Fruit fly (Drosophila melanogaster) whole organism, pupa: Measurements from ENCODE around the gene CG33772.

ENCODE experiments used
- CG10348 ChIP-seq: fragments of 200-800 bp; sonication (Bioruptor generic); IDR thresholded peaks from 2 replicates; pipeline ENCODE4 v1.3.6; 2022; ENCODE audit warnings: missing biosample characterization, missing genetic modification characterization
- CG12605 ChIP-seq: fragments of 200-800 bp; sonication (Bioruptor generic); IDR thresholded peaks from 2 replicates; pipeline ENCODE4 v1.3.6; 2022; ENCODE audit warnings: missing biosample characterization, missing genetic modification characterization
- CG13204 ChIP-seq: fragments of 200-800 bp; sonication (Bioruptor generic); optimal IDR thresholded peaks from 2 replicates; lab custom pipeline; 2018; ENCODE audit warnings: missing biosample characterization, mild to moderate bottlenecking, missing genetic modification characterization, moderate library complexity
- CG14655 ChIP-seq: fragments of 200-800 bp; sonication (Bioruptor generic); optimal IDR thresholded peaks from 3 replicates; lab custom pipeline; 2017; ENCODE audit warnings: mild to moderate bottlenecking, missing biosample characterization, missing genetic modification reagents, missing genetic modification characterization
- CG15710 ChIP-seq: fragments of 200-800 bp; sonication (Bioruptor generic); optimal IDR thresholded peaks from 2 replicates; lab custom pipeline; 2018; ENCODE audit warnings: missing biosample characterization, mild to moderate bottlenecking, missing genetic modification characterization, moderate library complexity
- CG17806 ChIP-seq: fragments of 200-800 bp; sonication (Bioruptor generic); optimal IDR thresholded peaks from 2 replicates; lab custom pipeline; 2018; ENCODE audit warnings: missing biosample characterization, mild to moderate bottlenecking, missing genetic modification characterization, moderate library complexity
- CG32121 ChIP-seq: fragments of 200-800 bp; sonication (Bioruptor generic); IDR thresholded peaks from 2 replicates; pipeline ENCODE4 v1.3.6; 2022; ENCODE audit warnings: missing biosample characterization, missing genetic modification characterization
- CG34367 ChIP-seq: fragments of 200-800 bp; sonication (Bioruptor generic); optimal IDR thresholded peaks from 2 replicates; lab custom pipeline; 2018; ENCODE audit warnings: missing biosample characterization, mild to moderate bottlenecking, missing genetic modification characterization
- CG4496 ChIP-seq: fragments of 200-800 bp; sonication (Bioruptor generic); IDR thresholded peaks from 3 replicates; pipeline ENCODE4 v1.3.6; 2022; ENCODE audit warnings: missing biosample characterization, missing genetic modification characterization
- CG8159 ChIP-seq: fragments of 200-800 bp; sonication (Bioruptor generic); optimal IDR thresholded peaks from 3 replicates; lab custom pipeline; 2018; ENCODE audit warnings: missing biosample characterization, mild to moderate bottlenecking, missing genetic modification characterization, moderate library complexity
- CG8301 ChIP-seq: fragments of 200-800 bp; sonication (Bioruptor generic); optimal IDR thresholded peaks from 2 replicates; lab custom pipeline; 2018; ENCODE audit warnings: missing biosample characterization, mild to moderate bottlenecking, missing genetic modification characterization
- CG9948 ChIP-seq: fragments of 200-800 bp; sonication (Bioruptor generic); optimal IDR thresholded peaks from 2 replicates; lab custom pipeline; 2018; ENCODE audit warnings: missing biosample characterization, mild to moderate bottlenecking, missing genetic modification characterization, moderate library complexity
- D1 ChIP-seq: fragments of 200-800 bp; sonication (Bioruptor generic); optimal IDR thresholded peaks from 2 replicates; lab custom pipeline; 2018; ENCODE audit warnings: missing biosample characterization, mild to moderate bottlenecking, missing genetic modification characterization, moderate library complexity
- EcR ChIP-seq: fragments of 200-800 bp; sonication (Bioruptor generic); optimal IDR thresholded peaks from 3 replicates; lab custom pipeline; 2019; ENCODE audit warnings: missing biosample characterization, missing genetic modification characterization, mild to moderate bottlenecking, moderate library complexity, missing genetic modification reagents
- Ets98B ChIP-seq: fragments of 200-800 bp; sonication (Bioruptor generic); IDR thresholded peaks from 2 replicates; pipeline ENCODE4 v1.3.6; 2022; ENCODE audit warnings: missing biosample characterization, missing genetic modification characterization
- Pif1A ChIP-seq: fragments of 200-800 bp; sonication (Bioruptor generic); optimal IDR thresholded peaks from 3 replicates; lab custom pipeline; 2016; ENCODE audit warnings: missing biosample characterization, missing genetic modification characterization
- Pif1B ChIP-seq: fragments of 200-800 bp; sonication (Bioruptor generic); optimal IDR thresholded peaks from 3 replicates; lab custom pipeline; 2016; ENCODE audit warnings: missing biosample characterization, missing genetic modification characterization
- Snoo ChIP-seq: fragments of 200-800 bp; sonication (Bioruptor generic); optimal IDR thresholded peaks from 3 replicates; lab custom pipeline; 2017; ENCODE audit warnings: missing biosample characterization, mild to moderate bottlenecking, missing genetic modification characterization, inconsistent platforms
- fd96Ca ChIP-seq: fragments of 200-800 bp; sonication (Bioruptor generic); IDR thresholded peaks from 3 replicates; pipeline ENCODE4 v1.3.6; 2022; ENCODE audit warnings: missing biosample characterization, missing genetic modification characterization
- gl ChIP-seq: fragments of 200-800 bp; sonication (Bioruptor generic); optimal IDR thresholded peaks from 2 replicates; lab custom pipeline; 2018; ENCODE audit warnings: missing biosample characterization, mild to moderate bottlenecking, missing genetic modification characterization
- rn ChIP-seq: fragments of 200-800 bp; sonication (Bioruptor generic); IDR thresholded peaks from 2 replicates; pipeline ENCODE4 v1.3.6; 2022; ENCODE audit warnings: missing biosample characterization, missing genetic modification characterization

The CG33772 gene

DNA sequence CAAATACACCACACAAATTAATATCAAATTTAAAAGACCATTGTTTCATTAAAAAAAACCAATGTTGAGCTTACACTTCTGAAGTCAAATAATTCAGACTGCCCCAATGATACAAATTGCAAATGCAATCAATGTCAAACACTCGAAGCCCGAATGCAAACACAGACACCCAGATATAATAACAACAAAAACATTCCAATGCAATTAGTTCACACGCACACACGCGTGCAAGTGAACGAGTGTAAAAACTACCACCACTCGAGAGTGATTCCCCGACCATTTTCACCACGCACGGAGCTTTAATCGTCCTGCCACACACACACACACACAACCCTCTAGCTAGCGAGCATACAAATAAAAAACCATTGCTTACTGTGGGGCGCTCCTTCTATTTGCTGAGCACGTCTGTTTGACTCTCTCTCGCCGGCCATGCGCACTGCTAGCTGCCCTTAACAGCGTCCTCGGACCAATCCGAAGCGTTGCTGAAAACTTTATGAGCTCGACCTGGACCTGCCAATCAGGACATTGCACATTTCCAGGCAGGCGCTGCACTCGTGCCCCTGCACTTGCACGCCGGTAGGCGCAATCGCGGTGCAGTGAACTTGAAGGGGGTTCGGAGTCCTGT lies 9.9 kb downstream of the CG33772 start:
- no peak for TF ChIP-seq D1 (tag; lab: Kevin White, UChicago)
- no peak for TF ChIP-seq CG14655 (GFP tag; lab: Kevin White, UChicago)
- no peak for TF ChIP-seq CG8301 (tag; lab: Kevin White, UChicago)
- no peak for TF ChIP-seq CG13204 (GFP tag; lab: Kevin White, UChicago)
- no peak for TF ChIP-seq Ets98B (GFP tag; lab: Robert Waterston, UW)
- no peak for TF ChIP-seq EcR (GFP tag; lab: Kevin White, UChicago)
- no peak for TF ChIP-seq rn (GFP tag; lab: Robert Waterston, UW)
- no peak for TF ChIP-seq CG12605 (GFP tag; lab: Robert Waterston, UW)
- no peak for TF ChIP-seq Snoo (tag; lab: Kevin White, UChicago)
- no peak for TF ChIP-seq gl
- no peak for TF ChIP-seq fd96Ca (GFP tag; lab: Robert Waterston, UW)
- no peak for TF ChIP-seq CG17806 (tag; lab: Kevin White, UChicago)
- no peak for TF ChIP-seq CG32121 (GFP tag; lab: Robert Waterston, UW)
- no peak for TF ChIP-seq Pif1B
- TF ChIP-seq CG15710 (tag; lab: Kevin White, UChicago), result no peak
- no peak for TF ChIP-seq CG34367 (tag; lab: Kevin White, UChicago)
- no peak for TF ChIP-seq CG9948 (tag; lab: Kevin White, UChicago)
- TF ChIP-seq Pif1A (GFP tag; lab: Kevin White, UChicago), result no peak
- TF ChIP-seq CG8159 (tag; lab: Kevin White, UChicago), result no peak
- TF ChIP-seq CG4496 (GFP tag; lab: Robert Waterston, UW), result no peak

DNA sequence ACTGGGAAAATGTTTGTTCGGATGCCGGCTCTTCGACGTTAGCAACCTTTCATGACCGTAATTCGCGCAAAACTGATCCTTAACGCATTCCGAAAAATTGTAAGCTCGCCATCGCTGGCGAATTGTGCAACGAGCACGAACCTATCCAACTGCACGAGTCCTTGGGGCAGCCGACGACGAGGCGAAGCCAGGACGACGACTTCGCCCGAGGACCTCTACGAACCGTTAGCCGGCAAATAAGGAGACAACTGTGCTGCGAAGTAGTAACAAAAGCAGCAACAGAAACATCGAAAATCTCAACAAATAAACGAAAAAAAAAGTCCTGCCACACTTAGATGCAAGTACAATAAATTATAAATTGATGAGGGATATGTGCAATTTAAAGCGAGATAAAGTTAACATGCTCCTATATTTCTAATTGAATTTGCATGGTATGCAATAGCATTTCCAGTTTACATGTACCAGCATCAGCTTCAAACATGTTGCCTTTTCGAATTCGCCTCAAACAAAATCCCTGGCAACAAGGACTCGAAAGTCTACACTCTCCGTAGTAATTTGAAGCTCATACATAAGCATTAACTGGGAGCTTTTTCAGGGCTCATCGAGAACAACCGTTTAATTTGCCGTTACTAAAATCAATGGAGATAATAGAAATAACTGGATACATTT lies 14.3 kb downstream of the CG33772 start, which contains the start of gene CG14459:
TSS of gene CG14459 (minus strand) at position 51 of the 669 bp plus-strand sequence.
- TF ChIP-seq CG10348 (GFP tag; lab: Robert Waterston, UW) (no peak), CG34367 (tag; lab: Kevin White, UChicago) (no peak), CG4496 (GFP tag; lab: Robert Waterston, UW) (no peak), Snoo (tag; lab: Kevin White, UChicago) (no peak), EcR (GFP tag; lab: Kevin White, UChicago) (no peak), CG14655 (GFP tag; lab: Kevin White, UChicago) (no peak)

DNA sequence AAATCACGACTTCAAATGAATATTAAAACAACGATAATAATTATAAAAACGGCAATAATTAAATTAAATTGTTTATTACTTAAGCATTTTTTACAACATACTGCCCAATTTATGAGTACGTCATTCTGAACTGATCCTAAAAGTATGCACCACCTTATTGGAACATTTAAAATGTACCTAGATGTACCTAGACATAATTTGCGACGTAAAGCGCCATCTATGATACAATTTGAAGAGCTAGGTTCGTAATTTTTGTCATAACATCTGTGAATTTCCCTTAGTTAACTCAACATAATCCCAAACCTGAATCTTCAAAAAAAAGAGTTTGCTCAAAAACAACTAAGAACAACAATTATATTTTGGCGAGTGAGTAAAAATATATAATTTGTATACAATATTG lies 18.2 kb downstream of the CG33772 start:
- TF ChIP-seq CG10348 (GFP tag; lab: Robert Waterston, UW), result no peak
- TF ChIP-seq D1 (tag; lab: Kevin White, UChicago), result no peak
- TF ChIP-seq CG15710 (tag; lab: Kevin White, UChicago), result no peak
- TF ChIP-seq Pif1B, result no peak
- TF ChIP-seq CG34367 (tag; lab: Kevin White, UChicago), result no peak
- no peak for TF ChIP-seq CG14655 (GFP tag; lab: Kevin White, UChicago)
- TF ChIP-seq CG13204 (GFP tag; lab: Kevin White, UChicago), result no peak
- TF ChIP-seq Ets98B (GFP tag; lab: Robert Waterston, UW), result no peak
- TF ChIP-seq Snoo (tag; lab: Kevin White, UChicago), result no peak
- TF ChIP-seq CG8159 (tag; lab: Kevin White, UChicago), result no peak
- no peak for TF ChIP-seq CG32121 (GFP tag; lab: Robert Waterston, UW)
- no peak for TF ChIP-seq EcR (GFP tag; lab: Kevin White, UChicago)
- TF ChIP-seq CG17806 (tag; lab: Kevin White, UChicago), result no peak

DNA sequence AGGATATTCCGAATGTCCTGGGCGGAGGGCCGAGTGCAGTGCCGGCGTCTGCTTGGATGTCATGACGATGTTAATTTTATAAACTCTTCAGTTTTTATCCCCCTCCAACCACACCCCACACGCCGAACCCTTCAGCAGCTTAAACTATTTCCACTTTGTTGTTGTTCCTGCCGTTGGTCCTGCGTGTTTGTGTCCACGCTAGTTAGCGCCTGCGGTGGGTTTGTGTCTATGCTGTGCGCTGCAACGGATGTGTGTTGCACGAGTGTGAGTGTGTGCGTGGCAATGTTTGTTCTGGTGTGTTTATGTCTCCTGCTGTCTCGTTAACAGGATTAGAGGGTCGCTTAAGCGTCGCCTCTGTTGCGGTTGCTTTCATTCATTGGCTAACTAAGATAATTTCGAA lies 35.5 kb downstream of the CG33772 start:
- TF ChIP-seq CG8301 (tag; lab: Kevin White, UChicago) (no peak), EcR (GFP tag; lab: Kevin White, UChicago) (no peak), CG12605 (GFP tag; lab: Robert Waterston, UW) (no peak), CG32121 (GFP tag; lab: Robert Waterston, UW) (no peak), Pif1A (GFP tag; lab: Kevin White, UChicago) (no peak), CG9948 (tag; lab: Kevin White, UChicago) (no peak), CG13204 (GFP tag; lab: Kevin White, UChicago) (no peak), Ets98B (GFP tag; lab: Robert Waterston, UW) (no peak), CG17806 (tag; lab: Kevin White, UChicago) (no peak), fd96Ca (GFP tag; lab: Robert Waterston, UW) (no peak), Snoo (tag; lab: Kevin White, UChicago) (no peak), CG8159 (tag; lab: Kevin White, UChicago) (no peak), Pif1B (no peak), CG34367 (tag; lab: Kevin White, UChicago) (no peak), gl (no peak), rn (GFP tag; lab: Robert Waterston, UW) (no peak), CG4496 (GFP tag; lab: Robert Waterston, UW) (no peak), D1 (tag; lab: Kevin White, UChicago) (no peak)
- TF ChIP-seq, all 21 proteins: peak for 0

DNA sequence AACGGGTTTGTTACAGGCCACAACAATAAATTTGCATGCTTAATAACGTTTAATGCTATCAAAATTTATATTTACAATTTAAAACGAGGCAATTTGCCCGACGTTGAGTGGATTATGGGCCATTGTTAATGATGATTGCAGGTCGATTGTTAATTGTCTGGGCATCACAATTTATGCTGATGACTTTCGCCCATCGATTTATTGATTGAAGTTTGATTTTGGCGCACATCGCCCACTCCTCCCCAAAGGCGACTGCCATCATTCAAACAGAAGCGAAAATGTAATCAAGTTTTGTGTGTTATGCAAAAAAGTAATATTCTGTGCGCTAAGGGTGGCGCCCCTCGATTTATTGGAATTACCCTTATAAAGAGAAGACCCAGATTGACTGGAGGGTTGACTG lies 45.2 kb downstream of the CG33772 start:
- TF ChIP-seq fd96Ca (GFP tag; lab: Robert Waterston, UW) (no peak), Ets98B (GFP tag; lab: Robert Waterston, UW) (no peak), Pif1B (no peak), CG8159 (tag; lab: Kevin White, UChicago) (no peak), gl (no peak)
